Worm (Caenorhabditis elegans) whole organism, L4/young adult: ENCODE data around the gene C02F5.14.

Experiments used
- W03F9.2 ChIP-seq: fragments of 150-350 bp; optimal IDR thresholded peaks from 2 replicates; lab custom pipeline; 2014; ENCODE audit warnings: missing biosample characterization, missing genetic modification characterization
- dao-5 ChIP-seq: sonication (generic microtip); optimal IDR thresholded peaks from 2 replicates; lab custom pipeline; 2016; ENCODE audit warnings: missing genotype, missing genetic modification characterization, moderate library complexity, missing compliant biosample characterization
- him-1 ChIP-seq: sonication (generic microtip); optimal IDR thresholded peaks from 2 replicates; lab custom pipeline; 2016; ENCODE audit warnings: missing genotype, missing genetic modification reagents, missing genetic modification characterization, missing compliant biosample characterization

DNA sequence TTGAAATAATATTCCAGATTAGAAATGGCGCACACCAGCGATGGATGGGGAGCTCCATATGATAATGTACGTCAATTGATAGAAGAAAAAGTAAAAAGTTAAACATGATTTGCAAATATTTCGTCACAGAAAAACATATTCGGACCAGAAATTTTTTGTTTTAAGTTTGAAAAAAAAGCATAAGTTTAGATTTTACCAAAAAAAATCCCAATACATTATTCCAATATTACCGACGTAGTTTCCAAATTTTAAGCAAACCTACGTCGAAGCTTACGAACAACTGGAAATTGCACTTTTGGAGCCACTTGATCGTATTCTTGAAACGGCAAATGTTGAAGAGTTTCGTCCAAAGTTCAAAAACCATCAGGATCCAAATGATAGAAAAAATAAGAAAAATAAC, 2.7 kb downstream of the C02F5.14 start, which contains the start of gene henn-1:
- TF ChIP-seq W03F9.2 (no peak), him-1 (tag; lab: Kevin White, UChicago) (no peak), dao-5 (tag; lab: Kevin White, UChicago) (no peak)
